Fruit fly (Drosophila melanogaster): ENCODE measurements around the gene CG42592.

CG42592 gene

dm6 chr3R:29859763-29860162 is 23.7 kb upstream of the CG42592 start:
- TF ChIP-seq tj (GFP tag; optimal IDR thresholded peaks at IDR 0.05) (no peak), bab1 (GFP tag; optimal IDR thresholded peaks at IDR 0.05) (peak; percentile 56), toe (GFP tag; optimal IDR thresholded peaks at IDR 0.05) (no peak), CG14711 (tag; optimal IDR thresholded peaks at IDR 0.05) (no peak), CG12768 (GFP tag; optimal IDR thresholded peaks at IDR 0.05) (no peak), CG11617 (GFP tag; optimal IDR thresholded peaks at IDR 0.05) (peak; percentile 32), Mnt (GFP tag; optimal IDR thresholded peaks at IDR 0.05) (peak; percentile 46), cic (GFP tag; optimal IDR thresholded peaks at IDR 0.05) (peak; percentile 8), CG5204 (GFP tag; optimal IDR thresholded peaks at IDR 0.05) (no peak), ovo (GFP tag; optimal IDR thresholded peaks at IDR 0.05) (no peak), CG1620 (GFP tag; optimal IDR thresholded peaks at IDR 0.05) (no peak), Clk (GFP tag; optimal IDR thresholded peaks at IDR 0.05) (no peak), pad (GFP tag; optimal IDR thresholded peaks at IDR 0.05) (peak; percentile 0), Hr96 (GFP tag; optimal IDR thresholded peaks at IDR 0.05) (no peak), CG7101 (tag; optimal IDR thresholded peaks at IDR 0.05) (peak; percentile 45), CG7045 (GFP tag; optimal IDR thresholded peaks at IDR 0.05) (no peak), CG33017 (tag; optimal IDR thresholded peaks at IDR 0.05) (peak; percentile 4), cnc (optimal IDR thresholded peaks at IDR 0.05) (no peak), kay (GFP tag; ENCODE audit: borderline replicate concordance) (no peak), Crg-1 (GFP tag; optimal IDR thresholded peaks at IDR 0.05) (no peak)

DNA sequence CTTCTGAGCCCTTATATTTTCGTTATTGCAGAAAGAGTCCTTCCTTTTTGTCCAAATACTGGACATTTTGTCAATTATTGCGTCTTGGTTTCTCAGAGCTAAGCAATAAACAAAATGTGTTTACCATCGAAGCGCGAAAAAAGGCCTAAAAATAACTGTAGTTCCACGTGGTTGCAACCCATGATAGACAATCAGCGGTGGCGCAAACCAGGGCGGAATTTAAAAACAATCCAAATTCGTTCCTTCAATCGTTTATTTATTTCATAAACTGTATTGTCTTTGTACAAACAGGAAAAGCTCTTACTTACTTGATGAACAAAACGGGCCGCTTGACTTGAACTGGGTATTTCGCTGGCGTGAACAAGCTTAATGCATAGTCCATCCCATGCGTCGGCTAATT is 22.7 kb upstream of the CG42592 start, which contains the start of gene CG7824:
Gene CG7824, minus strand, starts transcription at position 131 of the 400 bp plus-strand sequence.
- no peak for TF ChIP-seq CG12768 (GFP tag; optimal IDR thresholded peaks at IDR 0.05)
- peak; percentile 49 for TF ChIP-seq Mnt (GFP tag; optimal IDR thresholded peaks at IDR 0.05)

dm6 chr3R:29857228-29857627 is 21.1 kb upstream of the CG42592 start, which contains the start of gene dgt1:
Gene dgt1 (minus strand): TSS chr3R:29857491.
- no peak for TF ChIP-seq CG12768 (GFP tag; optimal IDR thresholded peaks at IDR 0.05)
- TF ChIP-seq CG7045 (GFP tag; optimal IDR thresholded peaks at IDR 0.05) = no peak
- TF ChIP-seq ovo (GFP tag; optimal IDR thresholded peaks at IDR 0.05) = no peak
- TF ChIP-seq kay (GFP tag; ENCODE audit: borderline replicate concordance) = no peak
- TF ChIP-seq Crg-1 (GFP tag; optimal IDR thresholded peaks at IDR 0.05) = no peak
- no peak for TF ChIP-seq CG5204 (GFP tag; optimal IDR thresholded peaks at IDR 0.05)
- no peak for TF ChIP-seq Clk (GFP tag; optimal IDR thresholded peaks at IDR 0.05)
- TF ChIP-seq Mnt (GFP tag; optimal IDR thresholded peaks at IDR 0.05) = peak; percentile 42
- TF ChIP-seq bab1 (GFP tag; optimal IDR thresholded peaks at IDR 0.05) = peak; percentile 22
- no peak for TF ChIP-seq CG7101 (tag; optimal IDR thresholded peaks at IDR 0.05)
- no peak for TF ChIP-seq tj (GFP tag; optimal IDR thresholded peaks at IDR 0.05)

DNA sequence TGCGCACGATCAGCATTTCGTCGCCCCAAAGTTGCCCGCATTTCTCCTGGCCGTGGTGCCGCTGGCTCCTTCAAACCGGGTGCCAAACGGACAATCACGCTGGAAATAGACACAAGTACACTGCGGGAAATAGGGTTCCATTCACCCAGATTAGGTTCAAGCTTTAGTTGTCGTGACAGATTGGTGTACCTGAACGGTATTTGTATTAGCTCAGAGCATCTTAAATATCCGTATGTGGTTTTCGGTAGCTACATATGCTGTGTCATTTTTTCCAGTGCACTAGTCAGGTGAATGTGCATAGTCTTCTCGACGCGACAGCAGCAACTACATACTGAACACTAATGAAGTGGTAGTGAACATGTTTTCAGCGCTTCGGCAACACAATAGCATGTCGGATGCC is 11.0 kb upstream of the CG42592 start:
- no peak for TF ChIP-seq pad (GFP tag; optimal IDR thresholded peaks at IDR 0.05)
- TF ChIP-seq CG5204 (GFP tag; optimal IDR thresholded peaks at IDR 0.05) = no peak
- TF ChIP-seq Clk (GFP tag; optimal IDR thresholded peaks at IDR 0.05) = no peak
- TF ChIP-seq bab1 (GFP tag; optimal IDR thresholded peaks at IDR 0.05) = no peak
- no peak for TF ChIP-seq CG1620 (GFP tag; optimal IDR thresholded peaks at IDR 0.05)
- TF ChIP-seq Mnt (GFP tag; optimal IDR thresholded peaks at IDR 0.05) = no peak
- no peak for TF ChIP-seq CG7045 (GFP tag; optimal IDR thresholded peaks at IDR 0.05)
- no peak for TF ChIP-seq CG12768 (GFP tag; optimal IDR thresholded peaks at IDR 0.05)
- no peak for TF ChIP-seq toe (GFP tag; optimal IDR thresholded peaks at IDR 0.05)
- TF ChIP-seq CG33017 (tag; optimal IDR thresholded peaks at IDR 0.05) = no peak
- no peak for TF ChIP-seq CG11617 (GFP tag; optimal IDR thresholded peaks at IDR 0.05)
- TF ChIP-seq cic (GFP tag; optimal IDR thresholded peaks at IDR 0.05) = no peak
- TF ChIP-seq tj (GFP tag; optimal IDR thresholded peaks at IDR 0.05) = no peak
- TF ChIP-seq kay (GFP tag; ENCODE audit: borderline replicate concordance) = no peak
- no peak for TF ChIP-seq CG14711 (tag; optimal IDR thresholded peaks at IDR 0.05)
- no peak for TF ChIP-seq Hr96 (GFP tag; optimal IDR thresholded peaks at IDR 0.05)
- no peak for TF ChIP-seq ovo (GFP tag; optimal IDR thresholded peaks at IDR 0.05)

- TF ChIP-seq toe (GFP tag; optimal IDR thresholded peaks at IDR 0.05) (no peak), tj (GFP tag; optimal IDR thresholded peaks at IDR 0.05) (peak; percentile 46), ovo (GFP tag; optimal IDR thresholded peaks at IDR 0.05) (peak; percentile 5)
Observed at dm6 chr3R:29841293-29841791, 5.3 kb upstream of the CG42592 start, which contains the start of gene Cad99C. Gene Cad99C (plus strand): TSS chr3R:29841657.

- TF ChIP-seq pad (GFP tag; optimal IDR thresholded peaks at IDR 0.05) (no peak), tj (GFP tag; optimal IDR thresholded peaks at IDR 0.05) (peak; percentile 95), bab1 (GFP tag; optimal IDR thresholded peaks at IDR 0.05) (peak; percentile 56)
Observed at dm6 chr3R:29839707-29840311, 3.7 kb upstream of the CG42592 start.

- no peak for TF ChIP-seq ovo (GFP tag; optimal IDR thresholded peaks at IDR 0.05)
- TF ChIP-seq Clk (GFP tag; optimal IDR thresholded peaks at IDR 0.05) = no peak
- TF ChIP-seq CG12768 (GFP tag; optimal IDR thresholded peaks at IDR 0.05) = no peak
- no peak for TF ChIP-seq Mnt (GFP tag; optimal IDR thresholded peaks at IDR 0.05)
- TF ChIP-seq bab1 (GFP tag; optimal IDR thresholded peaks at IDR 0.05) = no peak
Observed at dm6 chr3R:29838751-29839150, 2.7 kb upstream of the CG42592 start.

Measured in whole organism, adult.